Worm (Caenorhabditis elegans): ENCODE measurements around the gene Y116A8C.49.

- no peak for TF ChIP-seq lsy-2 (tag; optimal IDR thresholded peaks at IDR 0.05)
- no peak for TF ChIP-seq snpc-4 (tag; optimal IDR thresholded peaks at IDR 0.05)
- no peak for TF ChIP-seq lin-13 (GFP tag; optimal IDR thresholded peaks at IDR 0.05)
Observed at ce11 chrIV:16924092-16924491, 6.9 kb downstream of the Y116A8C.49 start, which contains the start of gene nep-24.
